Fruit fly (Drosophila melanogaster): ENCODE results near the gene CG44153.

CG44153 gene

DNA sequence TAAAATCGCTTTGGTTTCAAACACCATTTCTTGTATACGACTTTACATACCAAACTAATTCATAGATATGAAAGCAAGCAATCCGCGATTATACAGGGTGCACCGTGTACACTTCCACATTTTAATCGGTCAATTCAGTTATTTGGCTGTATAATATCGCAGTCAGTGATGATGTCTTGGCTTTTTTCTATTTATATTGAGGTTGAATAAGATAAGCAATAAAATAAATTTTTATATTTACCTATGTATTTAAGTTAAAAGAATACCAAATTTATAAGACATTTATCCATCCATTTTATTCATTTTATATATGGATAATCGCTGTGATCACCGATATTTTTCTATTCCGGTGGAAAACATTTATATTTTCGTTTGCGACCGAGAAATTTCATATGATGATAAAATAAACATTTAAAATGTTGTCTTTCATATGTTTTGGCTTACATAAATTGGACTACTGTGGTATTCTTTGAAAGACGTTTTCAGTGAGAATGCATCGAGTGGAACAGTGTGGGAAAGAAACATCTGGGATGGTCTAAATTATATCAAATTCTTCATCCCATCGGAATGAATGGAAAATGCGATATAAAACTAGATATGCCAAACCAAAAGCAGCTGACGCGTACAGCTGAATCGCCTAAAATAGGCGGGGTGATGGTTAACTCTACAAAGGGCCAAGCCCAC, 46.8 kb upstream of the CG44153 start, which contains the start of gene CG5708 (continued):
- TF ChIP-seq nmo (GFP tag; optimal IDR thresholded peaks at IDR 0.05) (peak; percentile 66), CG7372 (GFP tag; IDR thresholded peaks at IDR 0.05) (no peak), caup (GFP tag; optimal IDR thresholded peaks at IDR 0.05; ENCODE audit: severe bottlenecking) (peak; percentile 1), sens-2 (GFP tag; IDR thresholded peaks at IDR 0.05) (no peak), CG10431 (GFP tag; optimal IDR thresholded peaks at IDR 0.05) (no peak), Mad (GFP tag; optimal IDR thresholded peaks at IDR 0.05) (no peak), NC2β (GFP tag; optimal IDR thresholded peaks at IDR 0.05) (no peak), CG6175 (GFP tag; IDR thresholded peaks at IDR 0.05) (no peak), tx (GFP tag; optimal IDR thresholded peaks at IDR 0.05) (no peak), ab (GFP tag; optimal IDR thresholded peaks at IDR 0.05) (no peak), Lhr (GFP tag; optimal IDR thresholded peaks at IDR 0.05) (peak; percentile 36), ato (GFP tag; IDR thresholded peaks at IDR 0.05; ENCODE audit: partially characterized antibody) (no peak), CG14667 (GFP tag; IDR thresholded peaks at IDR 0.05) (no peak), CG6854 (GFP tag; optimal IDR thresholded peaks at IDR 0.05) (no peak), CG10321 (GFP tag; IDR thresholded peaks at IDR 0.05) (no peak), Fer2 (tag; optimal IDR thresholded peaks at IDR 0.05) (no peak), chif (GFP tag; optimal IDR thresholded peaks at IDR 0.05) (no peak), pros (GFP tag; optimal IDR thresholded peaks at IDR 0.05) (no peak), gsb-n (tag; optimal IDR thresholded peaks at IDR 0.05) (no peak), Sin3A (optimal IDR thresholded peaks at IDR 0.05) (no peak), H15 (GFP tag; IDR thresholded peaks at IDR 0.05) (no peak), CG10543 (GFP tag; optimal IDR thresholded peaks at IDR 0.05) (no peak), sug (tag; optimal IDR thresholded peaks at IDR 0.05) (peak; percentile 15), fu2 (GFP tag; optimal IDR thresholded peaks at IDR 0.05) (no peak), Atf6 (GFP tag; IDR thresholded peaks at IDR 0.05) (0 out of 2 replicates have a peak, but pooled peaks have one; percentile 17), tap (tag; optimal IDR thresholded peaks at IDR 0.05) (no peak), CG17361 (GFP tag; IDR thresholded peaks at IDR 0.05) (peak; percentile 66; the same call in 2 of the 3 replicates), Hr3 (GFP tag; optimal IDR thresholded peaks at IDR 0.05) (no peak), Rfx (GFP tag; IDR thresholded peaks at IDR 0.05) (peak; percentile 45; the same call in 1 of the 2 replicates), HmgD (GFP tag; optimal IDR thresholded peaks at IDR 0.05) (no peak), Sox100B (GFP tag; optimal IDR thresholded peaks at IDR 0.05) (peak; percentile 24), NK7.1 (GFP tag; optimal IDR thresholded peaks at IDR 0.05) (no peak), CG12659 (GFP tag; optimal IDR thresholded peaks at IDR 0.05) (peak; percentile 70), MBD-R2 (GFP tag; IDR thresholded peaks at IDR 0.05) (peak; percentile 58), CG13287 (GFP tag; IDR thresholded peaks at IDR 0.05; ENCODE audit: partially characterized antibody) (peak; percentile 45; the same call in 1 of the 2 replicates), Antp (GFP tag; optimal IDR thresholded peaks at IDR 0.05) (no peak), ATbp (GFP tag; optimal IDR thresholded peaks at IDR 0.05) (no peak), cato (GFP tag; optimal IDR thresholded peaks at IDR 0.05; ENCODE audit: borderline replicate concordance) (no peak), mirr (GFP tag; optimal IDR thresholded peaks at IDR 0.05) (no peak), D (optimal IDR thresholded peaks at IDR 0.05) (no peak), D (GFP tag; optimal IDR thresholded peaks at IDR 0.05) (no peak), CG33557 (GFP tag; optimal IDR thresholded peaks at IDR 0.05) (no peak), sima (GFP tag; optimal IDR thresholded peaks at IDR 0.05) (no peak), Ets65A (GFP tag) (peak; percentile 13), sisA (GFP tag; IDR thresholded peaks at IDR 0.05) (no peak), Atf-2 (GFP tag; optimal IDR thresholded peaks at IDR 0.05) (no peak), CG12071 (GFP tag; optimal IDR thresholded peaks at IDR 0.05) (no peak), CG1024 (GFP tag; IDR thresholded peaks at IDR 0.05) (peak; percentile 96), Max (GFP tag; optimal IDR thresholded peaks at IDR 0.05) (no peak), Ptx1 (GFP tag; IDR thresholded peaks at IDR 0.05) (no peak), kah (GFP tag; optimal IDR thresholded peaks at IDR 0.05) (no peak)

Data from whole organism, embryonic.